Worm (Caenorhabditis elegans): ENCODE measurements around the gene mdt-8.

DNA sequence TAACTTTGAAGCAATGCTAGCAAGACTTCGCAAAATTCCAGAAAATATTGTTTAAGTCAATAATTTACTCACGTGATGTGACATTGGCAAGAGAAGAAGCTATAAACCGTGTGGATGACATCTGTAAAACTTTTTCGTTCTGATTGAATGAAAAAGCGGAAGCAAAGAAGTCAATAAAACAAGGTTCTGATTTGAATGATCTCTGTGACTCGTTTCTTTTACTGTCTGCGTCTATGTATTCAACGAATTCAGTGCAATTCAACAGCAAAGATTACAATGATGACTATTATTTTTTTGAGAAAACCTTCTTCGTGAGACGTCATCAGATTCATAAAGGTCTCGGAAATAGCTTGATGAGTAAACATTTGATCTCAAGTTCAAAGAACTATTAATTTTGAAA lies 40.8 kb downstream of the mdt-8 start, which contains the start of gene hacl-1:
- TF ChIP-seq ces-1 (GFP tag; optimal IDR thresholded peaks at IDR 0.05), result no peak
- no peak for TF ChIP-seq unc-39 (tag; optimal IDR thresholded peaks at IDR 0.05)
- no peak for TF ChIP-seq mep-1 (tag; optimal IDR thresholded peaks at IDR 0.05)
- no peak for TF ChIP-seq snpc-4 (tag; optimal IDR thresholded peaks at IDR 0.05)
- TF ChIP-seq nhr-12 (tag; optimal IDR thresholded peaks at IDR 0.05), result no peak
- TF ChIP-seq pha-4 (tag; optimal IDR thresholded peaks at IDR 0.05), result no peak
- TF ChIP-seq elt-3 (tag; optimal IDR thresholded peaks at IDR 0.05), result no peak
- no peak for TF ChIP-seq unc-62 (GFP tag; optimal IDR thresholded peaks at IDR 0.05)
- TF ChIP-seq lsy-2 (tag; optimal IDR thresholded peaks at IDR 0.05), result no peak
- no peak for TF ChIP-seq lin-13 (tag; optimal IDR thresholded peaks at IDR 0.05)
- TF ChIP-seq ztf-11 (tag; optimal IDR thresholded peaks at IDR 0.05), result no peak
- no peak for TF ChIP-seq ham-2 (GFP tag; optimal IDR thresholded peaks at IDR 0.05)
